Fruit fly (Drosophila melanogaster): ENCODE results near the gene CG7886.
A peak's percentile ranks its signal among the peaks of the same experiment; 100 is the strongest.

The CG7886 gene

DNA sequence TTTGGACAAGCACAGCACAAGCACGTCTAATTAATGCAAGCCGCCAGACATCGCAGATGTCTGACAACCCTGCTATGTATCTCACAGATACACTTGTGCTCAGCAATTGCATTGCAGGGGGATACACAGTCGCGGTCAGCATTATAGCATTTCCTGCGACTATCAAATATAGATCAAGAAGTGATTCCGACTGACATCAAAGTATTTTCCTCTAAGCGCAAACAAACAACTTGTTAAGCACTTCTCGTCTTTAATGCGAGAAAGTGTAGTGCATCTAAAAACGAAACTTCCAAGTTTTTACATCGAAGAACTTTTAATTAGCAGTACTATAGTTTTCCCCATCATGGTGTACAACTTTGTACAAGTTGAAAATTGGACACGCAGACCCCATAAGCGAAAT is 30.6 kb upstream of the CG7886 start (continued):
- TF ChIP-seq CG6254 (GFP tag; optimal IDR thresholded peaks at IDR 0.05), result peak; percentile 10
- no peak for TF ChIP-seq zf30C (GFP tag; optimal IDR thresholded peaks at IDR 0.05)
- TF ChIP-seq ab (GFP tag; optimal IDR thresholded peaks at IDR 0.05), result no peak
- TF ChIP-seq Opbp (GFP tag; IDR thresholded peaks at IDR 0.05; ENCODE audit: partially characterized antibody), result no peak
- TF ChIP-seq nerfin-2 (GFP tag; IDR thresholded peaks at IDR 0.05; ENCODE audit: partially characterized antibody), result no peak
- no peak for TF ChIP-seq CG4854 (GFP tag; optimal IDR thresholded peaks at IDR 0.05)
- TF ChIP-seq CG1602 (GFP tag; optimal IDR thresholded peaks at IDR 0.05), result no peak
- 0 out of 2 replicates have a peak, but pooled peaks have one; percentile 5 for TF ChIP-seq Ada2b (GFP tag; IDR thresholded peaks at IDR 0.05)
- no peak for TF ChIP-seq kah (GFP tag; optimal IDR thresholded peaks at IDR 0.05)
- TF ChIP-seq prd (optimal IDR thresholded peaks at IDR 0.05), result no peak
- TF ChIP-seq prd (GFP tag; IDR thresholded peaks at IDR 0.05), result no peak
- peak; percentile 79 for TF ChIP-seq CG11696 (GFP tag; IDR thresholded peaks at IDR 0.05)
- TF ChIP-seq Eip74EF (GFP tag; optimal IDR thresholded peaks at IDR 0.05), result no peak
- TF ChIP-seq CG18262 (tag; optimal IDR thresholded peaks at IDR 0.05), result peak; percentile 5
- TF ChIP-seq stc (GFP tag; IDR thresholded peaks at IDR 0.05), result peak; percentile 28; the same call in 1 of the 2 replicates
- TF ChIP-seq unpg (GFP tag; optimal IDR thresholded peaks at IDR 0.05), result peak; percentile 17
- no peak for TF ChIP-seq CG31441 (GFP tag; IDR thresholded peaks at IDR 0.05)
- peak; percentile 78 for TF ChIP-seq Med (GFP tag)
- TF ChIP-seq PHDP (tag; optimal IDR thresholded peaks at IDR 0.05), result no peak
- no peak for TF ChIP-seq Ravus (GFP tag; IDR thresholded peaks at IDR 0.05)

dm6 chr3R:14670840-14671239 is 28.5 kb upstream of the CG7886 start:
- no peak for TF ChIP-seq unc-4 (GFP tag; IDR thresholded peaks at IDR 0.05; ENCODE audit: partially characterized antibody)
- TF ChIP-seq dan (GFP tag; IDR thresholded peaks at IDR 0.05), result no peak
- no peak for TF ChIP-seq Hr3 (GFP tag; optimal IDR thresholded peaks at IDR 0.05)
- no peak for TF ChIP-seq crc (GFP tag; optimal IDR thresholded peaks at IDR 0.05)
- TF ChIP-seq Deaf1 (tag; optimal IDR thresholded peaks at IDR 0.05), result no peak
- no peak for TF ChIP-seq seq (GFP tag; IDR thresholded peaks at IDR 0.05)
- no peak for TF ChIP-seq az2 (GFP tag; optimal IDR thresholded peaks at IDR 0.05)
- no peak for TF ChIP-seq Trl (optimal IDR thresholded peaks at IDR 0.05)
- peak; percentile 18 for TF ChIP-seq Trl (GFP tag; optimal IDR thresholded peaks at IDR 0.05)
- no peak for TF ChIP-seq oc (tag; optimal IDR thresholded peaks at IDR 0.05)
- TF ChIP-seq knrl (GFP tag; IDR thresholded peaks at IDR 0.05; ENCODE audit: partially characterized antibody), result no peak
- peak; percentile 52 for TF ChIP-seq Sry-β (GFP tag; optimal IDR thresholded peaks at IDR 0.05)
- TF ChIP-seq Dip2 (GFP tag; IDR thresholded peaks at IDR 0.05), result no peak
- no peak for TF ChIP-seq croc (GFP tag; conservative IDR thresholded peaks at IDR 0.05)
- no peak for TF ChIP-seq dm (GFP tag; optimal IDR thresholded peaks at IDR 0.05)
- peak; percentile 69 for TF ChIP-seq Spps (tag; optimal IDR thresholded peaks at IDR 0.05)
- TF ChIP-seq Stat92E (GFP tag; optimal IDR thresholded peaks at IDR 0.05), result no peak
- TF ChIP-seq CG10274 (GFP tag; optimal IDR thresholded peaks at IDR 0.05), result peak; percentile 3
- TF ChIP-seq Doc2 (GFP tag; IDR thresholded peaks at IDR 0.05), result no peak
- TF ChIP-seq CG3163 (GFP tag; optimal IDR thresholded peaks at IDR 0.05), result no peak
- no peak for TF ChIP-seq Gsc (GFP tag; IDR thresholded peaks at IDR 0.05)
- TF ChIP-seq CG18619 (GFP tag; optimal IDR thresholded peaks at IDR 0.05), result peak; percentile 53
- TF ChIP-seq CG8359 (GFP tag; optimal IDR thresholded peaks at IDR 0.05; ENCODE audit: borderline replicate concordance), result peak; percentile 76
- peak; percentile 75 for TF ChIP-seq wek (GFP tag; optimal IDR thresholded peaks at IDR 0.05)
- no peak for TF ChIP-seq CG11456 (GFP tag; IDR thresholded peaks at IDR 0.05)
- TF ChIP-seq dmrt11E (tag; optimal IDR thresholded peaks at IDR 0.05), result peak; percentile 88
- no peak for TF ChIP-seq Dref (GFP tag; IDR thresholded peaks at IDR 0.05)
- no peak for TF ChIP-seq hkb (optimal IDR thresholded peaks at IDR 0.05)
- no peak for TF ChIP-seq hkb (GFP tag; IDR thresholded peaks at IDR 0.05)
- no peak for TF ChIP-seq Taf1 (GFP tag; IDR thresholded peaks at IDR 0.05)
- TF ChIP-seq gce (GFP tag; IDR thresholded peaks at IDR 0.05), result 0 out of 3 replicates have a peak, but pooled peaks have one; percentile 13
- peak; percentile 25 for TF ChIP-seq CG31365 (tag; optimal IDR thresholded peaks at IDR 0.05)
- TF ChIP-seq gsb (GFP tag; IDR thresholded peaks at IDR 0.05), result no peak

All from whole organism, embryonic.